Worm (Caenorhabditis elegans) whole organism, late embryonic: Measurements from ENCODE around the gene F20H11.4.

Experiments used
- Y22D7AL.16 ChIP-seq: sonication (generic microtip); optimal IDR thresholded peaks from 2 replicates; lab custom pipeline; 2016; ENCODE audit warnings: missing genetic modification characterization, missing compliant biosample characterization
- ceh-31 ChIP-seq: sonication (generic microtip); optimal IDR thresholded peaks from 2 replicates; lab custom pipeline; 2016; ENCODE audit warnings: missing genetic modification characterization, missing compliant biosample characterization
- hlh-30 ChIP-seq: sonication (generic microtip); optimal IDR thresholded peaks from 2 replicates; lab custom pipeline; 2017; ENCODE audit warnings: antibody characterized with exemption, missing genetic modification characterization, missing compliant biosample characterization; ENCODE audit not compliant: insufficient read depth
- hlh-6 ChIP-seq: sonication (generic microtip); optimal IDR thresholded peaks from 2 replicates; lab custom pipeline; 2016; ENCODE audit warnings: missing genotype, missing genetic modification characterization, missing compliant biosample characterization
- lim-6 ChIP-seq: sonication (generic microtip); optimal IDR thresholded peaks from 2 replicates; lab custom pipeline; 2016; ENCODE audit warnings: missing genetic modification characterization, missing compliant biosample characterization
- pag-3 ChIP-seq: sonication (generic microtip); optimal IDR thresholded peaks from 2 replicates; lab custom pipeline; 2016; ENCODE audit warnings: missing compliant biosample characterization, missing genetic modification characterization, borderline replicate concordance
- pat-9 ChIP-seq: fragments of 200-800 bp; sonication (Bioruptor generic); optimal IDR thresholded peaks from 2 replicates; lab custom pipeline; 2018; ENCODE audit warnings: mild to moderate bottlenecking, missing genetic modification characterization, moderate library complexity, missing compliant biosample characterization
- pha-4 ChIP-seq: fragments of 150-350 bp; optimal IDR thresholded peaks from 2 replicates; lab custom pipeline; 2018; ENCODE audit warnings: missing biosample characterization, missing genetic modification reagents, missing genetic modification characterization
- pqm-1 ChIP-seq: sonication (generic microtip); optimal IDR thresholded peaks from 2 replicates; lab custom pipeline; 2016; ENCODE audit warnings: missing genetic modification characterization, missing compliant biosample characterization

DNA sequence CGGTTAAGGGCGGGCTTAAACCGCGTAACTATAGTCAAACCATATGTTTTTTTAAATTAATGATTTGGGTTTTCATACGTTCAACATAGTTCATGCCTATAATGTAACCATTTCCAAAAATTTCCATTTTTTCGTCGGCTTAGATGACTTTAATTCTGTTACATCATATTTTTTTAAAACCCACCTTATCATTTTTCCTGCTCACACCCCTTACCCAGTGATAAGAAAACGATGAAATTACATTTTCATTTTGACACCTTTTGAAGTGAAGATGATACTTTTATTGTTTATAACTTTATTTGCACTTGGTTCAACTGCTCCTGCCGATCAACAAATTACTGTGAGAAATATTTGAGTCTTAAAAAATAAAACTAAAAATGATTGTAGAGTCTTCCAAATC, 3.9 kb downstream of the F20H11.4 start, which contains the start of gene ctsa-4.2:
- no peak for TF ChIP-seq Y22D7AL.16
- no peak for TF ChIP-seq lim-6 (tag; lab: Kevin White, UChicago)
- TF ChIP-seq pag-3 (tag; lab: Kevin White, UChicago), result no peak
- TF ChIP-seq hlh-30, result no peak
- no peak for TF ChIP-seq pqm-1 (tag; lab: Kevin White, UChicago)
- TF ChIP-seq ceh-31 (tag; lab: Kevin White, UChicago), result no peak
- no peak for TF ChIP-seq pat-9 (tag; lab: Kevin White, UChicago)
- TF ChIP-seq hlh-6, result no peak
- no peak for TF ChIP-seq pha-4 (tag; lab: Kevin White, UChicago)
